Worm (Caenorhabditis elegans) whole organism, mixed stage, embryonic: ENCODE results near the gene shw-1.

Experiments used
- M03D4.4 ChIP-seq: sonication (generic microtip); optimal IDR thresholded peaks from 2 replicates; lab custom pipeline; 2017; ENCODE audit warnings: mild to moderate bottlenecking, missing genetic modification characterization, missing compliant biosample characterization
- bed-3 ChIP-seq: fragments of 200-800 bp; sonication (Bioruptor generic); optimal IDR thresholded peaks from 3 replicates; lab custom pipeline; 2018; ENCODE audit warnings: mild to moderate bottlenecking, missing genetic modification characterization, moderate library complexity, missing compliant biosample characterization
- blmp-1 ChIP-seq: fragments of 150-350 bp; optimal IDR thresholded peaks from 2 replicates; lab custom pipeline; 2014; ENCODE audit warnings: missing biosample characterization, missing genetic modification characterization
- ceh-39 ChIP-seq: fragments of 150-350 bp; optimal IDR thresholded peaks from 2 replicates; lab custom pipeline; 2014; ENCODE audit warnings: missing biosample characterization, missing genetic modification characterization
- ceh-43 ChIP-seq: fragments of 200-800 bp; sonication (Bioruptor generic); optimal IDR thresholded peaks from 2 replicates; lab custom pipeline; 2018; ENCODE audit warnings: mild to moderate bottlenecking, missing genetic modification characterization, moderate library complexity, missing compliant biosample characterization
- ceh-83 ChIP-seq: fragments of 200-800 bp; sonication (Bioruptor generic); optimal IDR thresholded peaks from 2 replicates; lab custom pipeline; 2018; ENCODE audit warnings: mild to moderate bottlenecking, missing genetic modification characterization, missing compliant biosample characterization
- ces-1 ChIP-seq: fragments of 150-350 bp; optimal IDR thresholded peaks from 2 replicates; lab custom pipeline; 2014; ENCODE audit warnings: missing biosample characterization, missing genetic modification reagents, missing genetic modification characterization
- cnd-1 ChIP-seq: fragments of 200-800 bp; sonication (Bioruptor generic); optimal IDR thresholded peaks from 2 replicates; lab custom pipeline; 2018; ENCODE audit warnings: mild to moderate bottlenecking, missing genetic modification characterization, missing compliant biosample characterization
- drap-1 ChIP-seq: fragments of 200-800 bp; sonication (Bioruptor generic); optimal IDR thresholded peaks from 3 replicates; lab custom pipeline; 2018; ENCODE audit warnings: mild to moderate bottlenecking, missing genetic modification characterization, missing compliant biosample characterization
- elt-1 ChIP-seq: sonication (generic microtip); optimal IDR thresholded peaks from 2 replicates; lab custom pipeline; 2017; ENCODE audit warnings: missing genetic modification characterization, mild to moderate bottlenecking, missing compliant biosample characterization, antibody characterized with exemption, moderate library complexity, borderline replicate concordance; ENCODE audit not compliant: insufficient read depth
- elt-3 ChIP-seq: fragments of 150-350 bp; optimal IDR thresholded peaks from 2 replicates; lab custom pipeline; 2014; ENCODE audit warnings: missing biosample characterization, missing genetic modification characterization
- flh-1 ChIP-seq: fragments of 200-800 bp; sonication (Bioruptor generic); optimal IDR thresholded peaks from 2 replicates; lab custom pipeline; 2018; ENCODE audit warnings: mild to moderate bottlenecking, missing genetic modification characterization, moderate library complexity, missing compliant biosample characterization
- ham-2 ChIP-seq: fragments of 200-800 bp; sonication (Bioruptor generic); optimal IDR thresholded peaks from 2 replicates; lab custom pipeline; 2018; ENCODE audit warnings: mild to moderate bottlenecking, missing genetic modification characterization, missing compliant biosample characterization
- hlh-1 ChIP-seq: fragments of 150-350 bp; optimal IDR thresholded peaks from 2 replicates; lab custom pipeline; 2014; ENCODE audit warnings: missing biosample characterization, missing genetic modification reagents, missing genetic modification characterization
- lin-13 ChIP-seq: fragments of 150-350 bp; optimal IDR thresholded peaks from 2 replicates; lab custom pipeline; 2014; ENCODE audit warnings: missing biosample characterization, missing genetic modification characterization
- lin-32 ChIP-seq: fragments of 200-800 bp; sonication (Bioruptor generic); optimal IDR thresholded peaks from 2 replicates; lab custom pipeline; 2018; ENCODE audit warnings: mild to moderate bottlenecking, missing genetic modification characterization, missing compliant biosample characterization
- lsy-2 ChIP-seq: fragments of 150-350 bp; optimal IDR thresholded peaks from 2 replicates; lab custom pipeline; 2014; ENCODE audit warnings: missing biosample characterization, missing genetic modification characterization
- mab-5 ChIP-seq: fragments of 150-350 bp; optimal IDR thresholded peaks from 2 replicates; lab custom pipeline; 2014; ENCODE audit warnings: missing biosample characterization, missing genetic modification characterization
- mep-1 ChIP-seq: fragments of 150-350 bp; optimal IDR thresholded peaks from 2 replicates; lab custom pipeline; 2017; ENCODE audit warnings: missing biosample characterization, missing genetic modification reagents, missing genetic modification characterization, inconsistent platforms
- mls-2 ChIP-seq: sonication (generic microtip); optimal IDR thresholded peaks from 2 replicates; lab custom pipeline; 2016; ENCODE audit warnings: mild to moderate bottlenecking, missing genetic modification characterization, moderate library complexity, missing compliant biosample characterization
- nhr-12 ChIP-seq: fragments of 150-350 bp; optimal IDR thresholded peaks from 2 replicates; lab custom pipeline; 2014; ENCODE audit warnings: missing biosample characterization, missing genetic modification characterization
- nhr-2 ChIP-seq: fragments of 150-350 bp; optimal IDR thresholded peaks from 2 replicates; lab custom pipeline; 2014; ENCODE audit warnings: missing biosample characterization, missing genetic modification characterization
- nhr-237 ChIP-seq: fragments of 150-350 bp; optimal IDR thresholded peaks from 2 replicates; lab custom pipeline; 2014; ENCODE audit warnings: missing biosample characterization, missing genetic modification characterization
- nhr-28 ChIP-seq: fragments of 150-350 bp; optimal IDR thresholded peaks from 2 replicates; lab custom pipeline; 2014; ENCODE audit warnings: missing biosample characterization, missing genetic modification characterization
- nhr-76 ChIP-seq: sonication (generic microtip); optimal IDR thresholded peaks from 2 replicates; lab custom pipeline; 2017; ENCODE audit warnings: missing biosample characterization, missing genetic modification characterization
- pha-4 ChIP-seq: fragments of 150-350 bp; optimal IDR thresholded peaks from 2 replicates; lab custom pipeline; 2018; ENCODE audit warnings: missing biosample characterization, missing genetic modification reagents, missing genetic modification characterization
- sem-2 ChIP-seq: fragments of 200-800 bp; sonication (Bioruptor generic); optimal IDR thresholded peaks from 2 replicates; lab custom pipeline; 2018; ENCODE audit warnings: mild to moderate bottlenecking, missing genetic modification characterization, missing compliant biosample characterization
- snpc-4 ChIP-seq: fragments of 150-350 bp; optimal IDR thresholded peaks from 2 replicates; lab custom pipeline; 2014; ENCODE audit warnings: missing biosample characterization, missing genetic modification characterization
- sptf-1 ChIP-seq: sonication (generic microtip); optimal IDR thresholded peaks from 2 replicates; lab custom pipeline; 2017; ENCODE audit warnings: mild to moderate bottlenecking, missing genetic modification characterization, moderate library complexity, missing compliant biosample characterization
- tbx-8 ChIP-seq: fragments of 200-800 bp; sonication (Bioruptor generic); optimal IDR thresholded peaks from 2 replicates; lab custom pipeline; 2018; ENCODE audit warnings: mild to moderate bottlenecking, missing genetic modification characterization, moderate library complexity, missing compliant biosample characterization
- unc-120 ChIP-seq: sonication (generic microtip); optimal IDR thresholded peaks from 2 replicates; lab custom pipeline; 2017; ENCODE audit warnings: missing genetic modification characterization, missing compliant biosample characterization; ENCODE audit not compliant: poor library complexity, severe bottlenecking
- unc-39 ChIP-seq: fragments of 150-350 bp; optimal IDR thresholded peaks from 2 replicates; lab custom pipeline; 2014; ENCODE audit warnings: missing biosample characterization, missing genetic modification characterization
- unc-62 ChIP-seq: fragments of 150-350 bp; optimal IDR thresholded peaks from 2 replicates; lab custom pipeline; 2014; ENCODE audit warnings: missing biosample characterization, missing genetic modification reagents, missing genetic modification characterization
- zip-8 ChIP-seq: fragments of 150-350 bp; optimal IDR thresholded peaks from 2 replicates; lab custom pipeline; 2014; ENCODE audit warnings: missing biosample characterization, missing genetic modification characterization
- ztf-11 ChIP-seq: fragments of 150-350 bp; optimal IDR thresholded peaks from 2 replicates; lab custom pipeline; 2014; ENCODE audit warnings: missing biosample characterization, missing genetic modification characterization

shw-1 gene

DNA sequence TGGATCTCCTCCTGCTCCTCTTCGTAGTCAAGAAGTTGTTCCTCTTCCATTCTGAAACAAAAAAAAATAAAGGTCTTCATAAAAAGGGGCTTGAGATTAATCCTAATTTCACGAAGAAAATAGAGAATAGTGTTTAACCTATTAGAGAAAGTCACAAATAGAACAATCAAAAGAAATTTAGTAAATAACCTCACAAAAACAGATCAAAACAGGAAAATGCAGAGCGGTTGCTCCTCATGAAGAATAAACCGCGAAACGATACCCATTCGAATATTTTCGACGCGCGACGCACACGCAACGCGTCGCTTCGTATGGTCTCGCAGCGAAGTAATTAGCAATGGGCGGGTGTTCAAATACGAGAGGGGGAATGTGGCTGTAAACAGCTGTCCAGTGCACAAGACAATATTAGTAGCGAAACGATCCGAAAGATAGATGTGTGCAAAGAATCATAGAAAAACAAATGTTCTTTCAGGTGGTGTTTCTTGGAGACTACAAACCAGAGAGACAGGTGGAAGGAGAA, 7.6 kb upstream of the shw-1 start, which contains the start of gene hel-1:
hel-1 (minus strand) TSS at position 51 of the 520 bp plus-strand sequence.
- TF ChIP-seq blmp-1 (tag; lab: Kevin White, UChicago), result no peak
- TF ChIP-seq sem-2 (GFP tag; lab: Kevin White, UChicago), result no peak
- no peak for TF ChIP-seq elt-1 (tag; lab: Kevin White, UChicago)
- TF ChIP-seq ham-2 (GFP tag; lab: Kevin White, UChicago), result peak; percentile 56
- TF ChIP-seq unc-62, result peak; percentile 61
- TF ChIP-seq lin-13 (tag; lab: Kevin White, UChicago), result peak; percentile 92
- TF ChIP-seq nhr-2, result peak; percentile 19
- TF ChIP-seq M03D4.4, result peak; percentile 34
- peak; percentile 37 for TF ChIP-seq ztf-11
- TF ChIP-seq mab-5 (tag; lab: Kevin White, UChicago), result peak; percentile 67
- TF ChIP-seq elt-3 (tag; lab: Kevin White, UChicago), result no peak
- no peak for TF ChIP-seq snpc-4
- TF ChIP-seq zip-8 (tag; lab: Kevin White, UChicago), result no peak
- peak; percentile 92 for TF ChIP-seq pha-4 (tag; lab: Kevin White, UChicago)
- peak; percentile 90 for TF ChIP-seq mep-1 (tag; lab: Kevin White, UChicago)
- peak; percentile 84 for TF ChIP-seq ces-1 (GFP tag; lab: Kevin White, UChicago)
- TF ChIP-seq lin-32, result peak; percentile 83
- TF ChIP-seq tbx-8 (GFP tag; lab: Kevin White, UChicago), result no peak
- TF ChIP-seq lsy-2, result peak; percentile 81
- peak; percentile 64 for TF ChIP-seq sptf-1 (tag; lab: Kevin White, UChicago)
- peak; percentile 77 for TF ChIP-seq nhr-237
- peak; percentile 98 for TF ChIP-seq hlh-1 (tag; lab: Kevin White, UChicago)
- peak; percentile 13 for TF ChIP-seq ceh-83 (GFP tag; lab: Kevin White, UChicago)
- peak; percentile 69 for TF ChIP-seq mls-2 (tag; lab: Kevin White, UChicago)
- peak; percentile 81 for TF ChIP-seq cnd-1
- no peak for TF ChIP-seq flh-1 (GFP tag; lab: Kevin White, UChicago)
- TF ChIP-seq unc-39 (tag; lab: Kevin White, UChicago), result no peak
- peak; percentile 91 for TF ChIP-seq unc-120 (tag; lab: Kevin White, UChicago)
- TF ChIP-seq ceh-43 (GFP tag; lab: Kevin White, UChicago), result peak; percentile 66
- TF ChIP-seq bed-3, result no peak
- peak; percentile 81 for TF ChIP-seq ceh-39 (tag; lab: Kevin White, UChicago)
- peak; percentile 45 for TF ChIP-seq drap-1
- no peak for TF ChIP-seq nhr-28 (tag; lab: Kevin White, UChicago)
- TF ChIP-seq nhr-12 (tag; lab: Kevin White, UChicago), result no peak
- TF ChIP-seq nhr-76 (tag; lab: Kevin White, UChicago), result no peak

- TF ChIP-seq drap-1 (no peak), hlh-1 (tag; lab: Kevin White, UChicago) (no peak), mep-1 (tag; lab: Kevin White, UChicago) (no peak), elt-3 (tag; lab: Kevin White, UChicago) (no peak), bed-3 (no peak), ceh-43 (GFP tag; lab: Kevin White, UChicago) (no peak)
These were observed 6.2 kb upstream of the shw-1 start for ce11 chrII:8327450-8327849.

DNA sequence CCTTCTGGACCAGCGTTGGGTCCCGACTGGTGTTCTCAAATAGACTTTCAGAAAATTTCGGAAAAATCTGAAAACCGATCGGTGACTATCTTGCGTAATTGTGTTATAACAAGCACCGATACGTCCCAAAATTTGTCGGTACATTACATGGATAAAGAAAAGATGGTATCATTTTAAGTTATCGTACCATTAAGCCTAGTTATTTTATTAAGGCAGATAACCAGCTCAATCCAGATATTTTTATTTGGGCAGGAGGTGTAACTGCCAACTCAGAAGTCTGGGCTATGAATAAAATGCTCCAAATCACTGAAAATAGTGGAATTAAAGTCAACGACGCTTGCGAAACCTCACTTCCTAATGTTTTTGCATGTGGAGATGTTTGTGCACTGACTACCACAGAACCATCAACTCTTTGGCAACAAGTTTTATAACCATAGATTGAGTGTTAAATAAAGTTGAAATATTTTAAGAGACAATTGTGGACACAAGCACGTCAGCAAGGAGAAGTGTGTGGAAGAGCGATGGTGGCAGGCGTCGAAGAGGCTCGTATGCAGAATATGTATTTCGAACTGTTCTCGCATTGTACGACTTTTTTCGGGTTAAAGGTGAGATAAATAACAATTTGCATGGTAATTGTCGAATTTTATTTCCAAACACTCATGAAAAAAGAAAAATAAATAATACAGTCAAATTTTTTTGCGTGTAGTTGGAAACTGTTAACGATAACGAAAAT, 5.1 kb upstream of the shw-1 start:
- TF ChIP-seq sptf-1 (tag; lab: Kevin White, UChicago) (no peak), ceh-83 (GFP tag; lab: Kevin White, UChicago) (no peak)
